Worm (Caenorhabditis elegans) whole organism, L2 larva: ENCODE measurements around the gene bus-2.
A peak's percentile ranks its signal among the peaks of the same experiment; 100 is the strongest.

Experiments used
- C34F6.9 ChIP-seq: fragments of 150-350 bp; optimal IDR thresholded peaks from 2 replicates; lab custom pipeline; 2014; ENCODE audit warnings: missing biosample characterization, missing genetic modification characterization
- F13H6.1 ChIP-seq: sonication (generic microtip); optimal IDR thresholded peaks from 2 replicates; lab custom pipeline; 2016; ENCODE audit warnings: missing genetic modification characterization, missing compliant biosample characterization
- Y55F3AM.14 ChIP-seq: fragments of 200-800 bp; sonication (Bioruptor generic); optimal IDR thresholded peaks from 2 replicates; lab custom pipeline; 2018; ENCODE audit warnings: mild to moderate bottlenecking, missing genetic modification characterization, missing compliant biosample characterization
- aly-2 ChIP-seq: fragments of 150-350 bp; optimal IDR thresholded peaks from 2 replicates; lab custom pipeline; 2014; ENCODE audit warnings: missing biosample characterization, missing genetic modification characterization
- ceh-16 ChIP-seq: fragments of 150-350 bp; optimal IDR thresholded peaks from 2 replicates; lab custom pipeline; 2014; ENCODE audit warnings: missing biosample characterization, missing genetic modification characterization
- dmd-4 ChIP-seq: sonication (generic microtip); optimal IDR thresholded peaks from 2 replicates; lab custom pipeline; 2017; ENCODE audit warnings: missing biosample characterization, missing genetic modification characterization
- egl-27 ChIP-seq: sonication (generic microtip); optimal IDR thresholded peaks from 3 replicates; lab custom pipeline; 2017; ENCODE audit warnings: missing biosample characterization, missing genetic modification reagents, missing genetic modification characterization
- elt-3 ChIP-seq: sonication (generic microtip); optimal IDR thresholded peaks from 2 replicates; lab custom pipeline; 2017; ENCODE audit warnings: missing biosample characterization, missing genetic modification characterization
- fos-1 ChIP-seq: fragments of 150-350 bp; optimal IDR thresholded peaks from 2 replicates; lab custom pipeline; 2014; ENCODE audit warnings: missing biosample characterization, missing genetic modification characterization
- gmeb-1 ChIP-seq: fragments of 150-350 bp; optimal IDR thresholded peaks from 2 replicates; lab custom pipeline; 2014; ENCODE audit warnings: missing biosample characterization, missing genetic modification characterization
- lin-11 ChIP-seq: fragments of 150-350 bp; sonication (generic microtip); optimal IDR thresholded peaks from 2 replicates; lab custom pipeline; 2014; ENCODE audit warnings: missing biosample characterization, missing genetic modification characterization, inconsistent platforms, mixed read lengths
- lin-13 ChIP-seq: fragments of 150-350 bp; optimal IDR thresholded peaks from 2 replicates; lab custom pipeline; 2014; ENCODE audit warnings: missing biosample characterization, missing genetic modification reagents, missing genetic modification characterization
- lin-39 ChIP-seq: fragments of 150-350 bp; optimal IDR thresholded peaks from 2 replicates; lab custom pipeline; 2014; ENCODE audit warnings: missing biosample characterization, missing genetic modification reagents, missing genetic modification characterization
- lsy-2 ChIP-seq, 2 experiments: fragments of 150-350 bp in 1 of 2; sonication (generic microtip) in 1 of 2; optimal IDR thresholded peaks; 2 replicates each; lab custom pipeline; 2014 to 2017; ENCODE audit warnings: missing biosample characterization in 2 of 2, missing genetic modification characterization in 2 of 2
- mab-5 ChIP-seq: fragments of 150-350 bp; optimal IDR thresholded peaks from 2 replicates; lab custom pipeline; 2014; ENCODE audit warnings: missing biosample characterization, missing genetic modification characterization
- mbf-1 ChIP-seq: sonication (generic microtip); optimal IDR thresholded peaks from 2 replicates; lab custom pipeline; 2017; ENCODE audit warnings: missing biosample characterization, missing genetic modification characterization
- nhr-11 ChIP-seq: fragments of 150-350 bp; optimal IDR thresholded peaks from 2 replicates; lab custom pipeline; 2014; ENCODE audit warnings: missing biosample characterization, missing genetic modification characterization
- nhr-12 ChIP-seq: fragments of 150-350 bp; optimal IDR thresholded peaks from 2 replicates; lab custom pipeline; 2014; ENCODE audit warnings: missing biosample characterization, missing genetic modification characterization
- nhr-129 ChIP-seq: fragments of 150-350 bp; optimal IDR thresholded peaks from 2 replicates; lab custom pipeline; 2014; ENCODE audit warnings: missing biosample characterization, missing genetic modification characterization
- nhr-21 ChIP-seq: fragments of 150-350 bp; optimal IDR thresholded peaks from 2 replicates; lab custom pipeline; 2014; ENCODE audit warnings: missing biosample characterization, missing genetic modification characterization
- nhr-23 ChIP-seq: fragments of 150-350 bp; optimal IDR thresholded peaks from 2 replicates; lab custom pipeline; 2014; ENCODE audit warnings: missing biosample characterization, missing genetic modification reagents, missing genetic modification characterization
- nhr-237 ChIP-seq: fragments of 150-350 bp; optimal IDR thresholded peaks from 2 replicates; lab custom pipeline; 2014; ENCODE audit warnings: missing biosample characterization, missing genetic modification characterization
- nhr-25 ChIP-seq: fragments of 150-350 bp; sonication (generic microtip); optimal IDR thresholded peaks from 3 replicates; lab custom pipeline; 2014; ENCODE audit warnings: missing biosample characterization, missing genetic modification characterization
- nhr-6 ChIP-seq: fragments of 150-350 bp; optimal IDR thresholded peaks from 2 replicates; lab custom pipeline; 2014; ENCODE audit warnings: missing biosample characterization, missing genetic modification characterization
- nhr-77 ChIP-seq: fragments of 150-350 bp; optimal IDR thresholded peaks from 2 replicates; lab custom pipeline; 2014; ENCODE audit warnings: missing biosample characterization, missing genetic modification characterization
- peb-1 ChIP-seq: fragments of 150-350 bp; optimal IDR thresholded peaks from 2 replicates; lab custom pipeline; 2014; ENCODE audit warnings: missing biosample characterization, missing genetic modification characterization
- sem-4 ChIP-seq: fragments of 150-350 bp; optimal IDR thresholded peaks from 2 replicates; lab custom pipeline; 2014; ENCODE audit warnings: missing biosample characterization, missing genetic modification reagents, missing genetic modification characterization
- skn-1 ChIP-seq: sonication (generic microtip); optimal IDR thresholded peaks from 2 replicates; lab custom pipeline; 2017; ENCODE audit warnings: missing biosample characterization, missing genetic modification characterization
- sma-3 ChIP-seq: sonication (generic microtip); optimal IDR thresholded peaks from 2 replicates; lab custom pipeline; 2016; ENCODE audit warnings: missing genetic modification reagents, missing genetic modification characterization, missing compliant biosample characterization
- sma-9 ChIP-seq, 2 experiments: fragments of 150-350 bp in 1 of 2; sonication (generic microtip) in 1 of 2; optimal IDR thresholded peaks; 2 replicates each; lab custom pipeline; 2014 to 2016; ENCODE audit warnings: missing genetic modification characterization in 2 of 2, mild to moderate bottlenecking in 1 of 2, missing biosample characterization in 1 of 2, missing compliant biosample characterization in 1 of 2, missing genetic modification reagents in 1 of 2, moderate library complexity in 1 of 2
- unc-39 ChIP-seq: fragments of 150-350 bp; optimal IDR thresholded peaks from 2 replicates; lab custom pipeline; 2014; ENCODE audit warnings: missing biosample characterization, missing genetic modification characterization
- unc-55 ChIP-seq: fragments of 150-350 bp; sonication (generic microtip); optimal IDR thresholded peaks from 3 replicates; lab custom pipeline; 2014; ENCODE audit warnings: missing biosample characterization, missing genetic modification reagents, missing genetic modification characterization
- unc-62 ChIP-seq: fragments of 150-350 bp; optimal IDR thresholded peaks from 2 replicates; lab custom pipeline; 2014; ENCODE audit warnings: missing biosample characterization, missing genetic modification reagents, missing genetic modification characterization
- zag-1 ChIP-seq: fragments of 150-350 bp; optimal IDR thresholded peaks from 2 replicates; lab custom pipeline; 2014; ENCODE audit warnings: missing biosample characterization, missing genetic modification characterization
- ztf-1 ChIP-seq: fragments of 200-800 bp; sonication (Bioruptor generic); conservative IDR thresholded peaks from 2 replicates; pipeline ENCODE4 v1.3.6; 2022; ENCODE audit warnings: missing genetic modification characterization, missing compliant biosample characterization
- ztf-4 ChIP-seq: fragments of 150-350 bp; optimal IDR thresholded peaks from 2 replicates; lab custom pipeline; 2014; ENCODE audit warnings: missing biosample characterization, missing genetic modification characterization

The bus-2 gene

DNA sequence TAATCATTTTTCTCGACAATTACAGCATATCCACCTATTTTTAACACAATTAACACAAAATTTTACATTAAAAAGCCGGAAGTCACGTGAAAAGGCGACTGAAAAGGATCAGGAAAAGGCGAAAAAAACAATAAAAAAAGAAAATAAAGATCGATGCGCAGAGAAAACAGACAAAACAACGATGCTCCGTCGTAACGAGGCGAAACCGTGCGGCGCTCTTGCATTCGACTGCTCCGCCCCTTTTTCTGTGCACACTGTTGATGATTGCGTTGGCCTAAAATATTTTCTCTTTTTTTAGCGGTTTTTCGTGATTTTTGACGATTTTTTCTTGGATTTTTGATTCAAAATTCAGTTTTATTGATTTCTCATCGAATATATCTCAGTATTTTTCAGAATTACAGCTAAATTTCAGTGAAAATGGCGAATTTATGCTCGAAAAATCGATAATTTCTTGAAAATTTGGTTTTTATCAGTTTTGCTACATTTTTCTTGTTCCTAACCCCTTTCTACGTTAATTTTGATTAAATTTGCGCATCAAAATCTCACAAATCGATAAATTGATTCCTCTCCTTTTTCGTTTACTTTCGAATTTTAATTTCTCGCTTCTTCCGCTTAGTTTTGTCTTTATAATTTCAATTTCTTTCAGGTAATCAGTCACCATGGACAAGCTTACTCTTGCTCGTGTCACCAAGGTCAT is 40.5 kb upstream of the bus-2 start, which contains the start of gene rps-28 (continued):
- TF ChIP-seq elt-3 (tag; lab: Kevin White, UChicago) (no peak), nhr-23 (no peak), ztf-4 (peak; percentile 95)

DNA sequence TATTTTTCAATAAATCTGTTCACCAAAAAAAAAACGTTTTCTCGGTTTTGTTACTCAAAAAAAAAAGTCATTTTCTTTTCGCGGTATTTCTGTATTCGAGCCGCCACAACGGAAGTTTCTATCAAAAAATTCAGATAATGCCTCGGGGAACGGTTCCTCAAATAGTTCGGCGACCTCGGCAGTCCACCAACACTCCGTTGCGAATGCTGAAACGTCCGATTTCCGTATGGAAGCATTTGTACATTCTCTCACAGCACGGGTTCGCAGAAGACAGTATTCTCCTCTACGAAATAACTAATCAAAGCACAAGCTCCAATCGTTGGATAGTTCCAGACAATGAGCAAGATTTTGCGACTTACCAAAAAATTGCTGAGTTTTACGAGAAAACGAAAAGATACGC is 39.7 kb upstream of the bus-2 start, which contains the start of gene Y41D4B.4:
TSS of gene Y41D4B.4 (plus strand) at position 133 of the 400 bp plus-strand sequence.
- TF ChIP-seq egl-27 (no peak), nhr-11 (no peak), nhr-23 (no peak), lin-39 (tag; lab: Kevin White, UChicago) (no peak), nhr-12 (tag; lab: Kevin White, UChicago) (no peak), aly-2 (tag; lab: Kevin White, UChicago) (no peak), nhr-6 (tag; lab: Kevin White, UChicago) (no peak), nhr-77 (tag; lab: Kevin White, UChicago) (no peak), lin-11 (tag; lab: Kevin White, UChicago) (no peak), nhr-25 (tag; lab: Kevin White, UChicago) (no peak), nhr-21 (tag; lab: Kevin White, UChicago) (no peak), dmd-4 (tag; lab: Kevin White, UChicago) (no peak), fos-1 (tag; lab: Kevin White, UChicago) (no peak), lin-13 (no peak)

DNA sequence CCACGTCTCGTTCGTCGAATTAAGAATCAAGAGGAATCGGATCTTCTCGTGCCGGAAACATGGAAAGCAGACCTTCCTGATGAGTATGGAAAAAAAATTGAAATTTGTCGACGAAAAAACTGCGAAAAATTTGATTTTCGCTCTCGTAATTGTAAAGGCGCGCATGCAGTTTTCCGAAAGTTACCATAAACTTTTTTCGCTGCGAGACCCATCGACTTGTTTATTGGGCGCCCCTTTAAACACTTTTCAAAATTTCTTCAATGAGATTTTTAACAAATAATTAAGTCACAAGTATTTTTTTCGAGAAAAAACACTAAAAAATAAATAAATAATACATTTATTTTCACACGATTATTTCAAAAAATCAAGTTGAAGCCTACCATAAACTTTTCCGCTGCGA is 39.0 kb upstream of the bus-2 start:
- TF ChIP-seq nhr-237 (tag; lab: Kevin White, UChicago) (no peak), nhr-11 (no peak), egl-27 (no peak)

DNA sequence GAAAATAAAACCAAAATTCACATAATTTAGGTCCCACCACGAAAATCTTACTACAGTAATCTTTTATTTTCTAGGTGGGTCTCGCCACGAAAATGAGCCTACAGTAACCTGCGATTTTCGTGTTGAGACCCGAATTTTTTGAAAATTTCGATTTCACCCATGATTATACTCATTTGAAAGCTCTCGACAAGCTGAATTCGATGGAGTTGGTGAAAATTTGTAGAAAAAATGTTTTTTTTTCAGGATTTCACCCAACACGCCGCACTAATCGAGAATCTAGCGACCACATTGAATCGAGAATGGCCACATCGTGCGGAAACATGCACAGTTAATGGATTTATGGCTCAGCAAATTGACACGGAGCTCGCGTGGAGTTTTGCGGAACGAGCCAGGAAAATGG is 36.8 kb upstream of the bus-2 start:
- no peak for TF ChIP-seq unc-62 (GFP tag; lab: Kevin White, UChicago)
- TF ChIP-seq F13H6.1 (tag; lab: Kevin White, UChicago) = no peak
- TF ChIP-seq skn-1 (tag; lab: Kevin White, UChicago) = no peak
- TF ChIP-seq unc-55 (GFP tag; lab: Kevin White, UChicago) = no peak
- TF ChIP-seq dmd-4 (tag; lab: Kevin White, UChicago) = no peak
- no peak for TF ChIP-seq gmeb-1 (tag; lab: Kevin White, UChicago)
- TF ChIP-seq peb-1 = no peak
- no peak for TF ChIP-seq sma-9 (GFP tag; optimal IDR thresholded peaks at IDR 0.05; lab: Kevin White, UChicago)
- TF ChIP-seq sma-9 (tag; optimal IDR thresholded peaks at IDR 0.05; lab: Kevin White, UChicago) = no peak
- no peak for TF ChIP-seq zag-1
- TF ChIP-seq Y55F3AM.14 (GFP tag; lab: Kevin White, UChicago) = no peak
- no peak for TF ChIP-seq lin-11 (tag; lab: Kevin White, UChicago)
- TF ChIP-seq unc-39 (tag; lab: Kevin White, UChicago) = no peak
- TF ChIP-seq ztf-1 (GFP tag; lab: Robert Waterston, UW) = no peak

DNA sequence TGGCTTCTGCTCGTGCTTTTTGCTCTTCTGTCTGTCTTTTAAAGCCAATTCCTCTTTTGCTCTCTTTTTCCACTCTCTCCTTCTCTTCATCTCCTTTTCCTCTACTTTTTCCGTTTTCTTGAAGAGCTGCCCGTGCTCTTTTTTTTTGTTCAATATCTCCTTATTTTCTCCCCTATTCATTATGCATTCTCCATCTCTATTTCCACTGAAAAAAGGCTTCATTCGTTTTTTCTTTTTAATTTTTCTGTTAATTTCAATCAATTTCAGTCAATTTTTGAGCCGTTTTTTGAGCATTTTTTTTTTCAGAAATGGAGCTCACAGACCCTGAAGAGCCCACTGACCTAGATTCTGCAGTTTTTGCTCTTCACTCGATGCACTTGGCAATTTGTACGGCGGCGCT is 27.3 kb upstream of the bus-2 start, which contains the start of gene Y41D4B.1:
TSS of gene Y41D4B.1 (plus strand) at position 301 of the 400 bp plus-strand sequence.
- TF ChIP-seq sma-3 (GFP tag; lab: Kevin White, UChicago) = no peak
- TF ChIP-seq C34F6.9 (tag; lab: Kevin White, UChicago) = peak; percentile 3

DNA sequence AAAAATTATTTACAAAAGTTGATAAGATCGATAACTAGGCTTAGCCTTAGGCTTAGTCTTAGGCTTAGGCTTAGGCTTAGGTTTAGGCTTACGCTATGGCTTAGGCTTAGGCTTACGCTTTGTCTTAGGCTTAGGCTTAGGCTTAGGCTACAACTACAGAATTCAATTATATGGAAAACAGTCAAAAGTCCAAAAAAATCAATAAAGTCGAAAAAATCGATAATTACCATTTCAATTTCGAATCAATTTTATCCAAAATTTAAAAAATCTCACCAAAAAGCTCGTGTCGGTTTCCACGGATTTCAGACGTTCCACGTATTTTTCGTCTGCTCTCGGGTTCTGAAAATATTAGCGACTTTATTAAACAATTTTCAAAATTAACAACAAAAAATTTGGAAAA is 22.8 kb upstream of the bus-2 start:
- no peak for TF ChIP-seq sem-4 (tag; lab: Kevin White, UChicago)
- no peak for TF ChIP-seq nhr-11
- TF ChIP-seq mab-5 (tag; lab: Kevin White, UChicago) = no peak
- no peak for TF ChIP-seq nhr-237 (tag; lab: Kevin White, UChicago)
- no peak for TF ChIP-seq lsy-2 (tag; optimal IDR thresholded peaks at IDR 0.05; lab: Kevin White, UChicago)
- no peak for TF ChIP-seq mbf-1
- no peak for TF ChIP-seq ztf-1 (GFP tag; lab: Robert Waterston, UW)
- TF ChIP-seq dmd-4 (tag; lab: Kevin White, UChicago) = no peak
- TF ChIP-seq ceh-16 (tag; lab: Kevin White, UChicago) = no peak
- TF ChIP-seq lin-11 (tag; lab: Kevin White, UChicago) = no peak
- no peak for TF ChIP-seq ztf-4
- no peak for TF ChIP-seq nhr-21 (tag; lab: Kevin White, UChicago)
- TF ChIP-seq nhr-129 (tag; lab: Kevin White, UChicago) = no peak
- no peak for TF ChIP-seq C34F6.9 (tag; lab: Kevin White, UChicago)
- TF ChIP-seq elt-3 (tag; lab: Kevin White, UChicago) = no peak
- TF ChIP-seq nhr-6 (tag; lab: Kevin White, UChicago) = no peak
- TF ChIP-seq, all 48 proteins: peak for 0
